Fruit fly (Drosophila melanogaster) whole organism, embryonic: ENCODE measurements around the gene Miga.

ENCODE experiments used
- B-H1 ChIP-seq: fragments of 200-800 bp; sonication (Bioruptor generic); IDR thresholded peaks from 3 replicates; pipeline ENCODE4 v1.3.6; 2022; ENCODE audit warnings: missing biosample characterization, missing genetic modification characterization
- BtbVII ChIP-seq: fragments of 200-800 bp; sonication (Bioruptor generic); optimal IDR thresholded peaks from 3 replicates; lab custom pipeline; 2017; ENCODE audit warnings: missing biosample characterization, mild to moderate bottlenecking, missing genetic modification characterization
- CG10565 ChIP-seq: fragments of 200-800 bp; sonication (Bioruptor generic); optimal IDR thresholded peaks from 3 replicates; lab custom pipeline; 2016; ENCODE audit warnings: missing biosample characterization, mild to moderate bottlenecking, missing genetic modification characterization
- CG11723 ChIP-seq: fragments of 200-800 bp; sonication (Bioruptor generic); optimal IDR thresholded peaks from 2 replicates; lab custom pipeline; 2017; ENCODE audit warnings: missing biosample characterization, mild to moderate bottlenecking, missing genetic modification characterization
- CG14050 ChIP-seq: fragments of 200-800 bp; sonication (Bioruptor generic); IDR thresholded peaks from 3 replicates; pipeline ENCODE4 v1.3.6; 2022; ENCODE audit warnings: missing biosample characterization, missing genetic modification characterization
- CG14710 ChIP-seq: fragments of 200-800 bp; sonication (Bioruptor generic); optimal IDR thresholded peaks from 3 replicates; lab custom pipeline; 2019; ENCODE audit warnings: missing biosample characterization, mild to moderate bottlenecking, missing genetic modification characterization, moderate library complexity
- CG15269 ChIP-seq: fragments of 200-800 bp; sonication (Bioruptor generic); optimal IDR thresholded peaks from 2 replicates; lab custom pipeline; 2018; ENCODE audit warnings: missing biosample characterization, mild to moderate bottlenecking, missing genetic modification characterization, moderate library complexity
- CG15514 ChIP-seq: fragments of 200-800 bp; sonication (Bioruptor generic); optimal IDR thresholded peaks from 3 replicates; lab custom pipeline; 2017; ENCODE audit warnings: missing biosample characterization, missing genetic modification characterization, mild to moderate bottlenecking, moderate library complexity, missing genetic modification reagents
- CG2116 ChIP-seq: fragments of 200-800 bp; sonication (Bioruptor generic); optimal IDR thresholded peaks from 3 replicates; lab custom pipeline; 2018; ENCODE audit warnings: missing biosample characterization, mild to moderate bottlenecking, missing genetic modification characterization
- CG2129 ChIP-seq: fragments of 200-800 bp; sonication (Bioruptor generic); IDR thresholded peaks from 2 replicates; pipeline ENCODE4 v1.3.6; 2022; ENCODE audit warnings: missing biosample characterization, missing genetic modification characterization; ENCODE audit not compliant: partially characterized antibody
- CG2712 ChIP-seq: fragments of 200-800 bp; optimal IDR thresholded peaks from 3 replicates; lab custom pipeline; 2019; ENCODE audit warnings: missing biosample characterization, mild to moderate bottlenecking, missing genetic modification characterization, moderate library complexity
- CG30431 ChIP-seq: fragments of 200-800 bp; sonication (Bioruptor generic); optimal IDR thresholded peaks from 2 replicates; lab custom pipeline; 2017; ENCODE audit warnings: missing biosample characterization, missing genetic modification characterization
- CG4820 ChIP-seq: fragments of 200-800 bp; sonication (Bioruptor generic); optimal IDR thresholded peaks from 3 replicates; lab custom pipeline; 2016; ENCODE audit warnings: missing biosample characterization, missing genetic modification characterization
- CG5245 ChIP-seq: fragments of 200-800 bp; sonication (Bioruptor generic); optimal IDR thresholded peaks from 3 replicates; lab custom pipeline; 2016; ENCODE audit warnings: missing biosample characterization, missing genetic modification characterization
- CG5953 ChIP-seq: fragments of 200-800 bp; sonication (Bioruptor generic); IDR thresholded peaks from 2 replicates; pipeline ENCODE4 v1.3.6; 2022; ENCODE audit warnings: missing biosample characterization, missing genetic modification characterization
- CG6683 ChIP-seq: fragments of 200-800 bp; sonication (Bioruptor generic); optimal IDR thresholded peaks from 2 replicates; lab custom pipeline; 2017; ENCODE audit warnings: missing biosample characterization, mild to moderate bottlenecking, missing genetic modification characterization, missing genetic modification reagents
- CG7556 ChIP-seq: fragments of 200-800 bp; sonication (Bioruptor generic); optimal IDR thresholded peaks from 2 replicates; lab custom pipeline; 2017; ENCODE audit warnings: missing biosample characterization, mild to moderate bottlenecking, missing genetic modification characterization
- CG8089 ChIP-seq: fragments of 200-800 bp; sonication (Bioruptor generic); optimal IDR thresholded peaks from 3 replicates; lab custom pipeline; 2016; ENCODE audit warnings: missing biosample characterization, missing genetic modification characterization
- CG8281 ChIP-seq: fragments of 200-800 bp; sonication (Bioruptor generic); optimal IDR thresholded peaks from 2 replicates; lab custom pipeline; 2018; ENCODE audit warnings: missing biosample characterization, mild to moderate bottlenecking, missing genetic modification characterization, moderate library complexity
- CG8765 ChIP-seq: fragments of 200-800 bp; sonication (Bioruptor generic); IDR thresholded peaks from 2 replicates; pipeline ENCODE4 v1.3.6; 2022; ENCODE audit warnings: missing biosample characterization, missing genetic modification characterization
- Dbx ChIP-seq: fragments of 200-800 bp; sonication (Bioruptor generic); IDR thresholded peaks from 3 replicates; pipeline ENCODE4 v1.3.6; 2022; ENCODE audit warnings: missing biosample characterization, missing genetic modification characterization
- E2f2 ChIP-seq: fragments of 200-800 bp; sonication (Bioruptor generic); IDR thresholded peaks from 2 replicates; pipeline ENCODE4 v1.3.6; 2022; ENCODE audit warnings: missing biosample characterization, missing genetic modification characterization
- Gug ChIP-seq: fragments of 200-800 bp; sonication (Bioruptor generic); IDR thresholded peaks from 4 replicates; pipeline ENCODE4 v1.3.6; 2022; ENCODE audit warnings: missing biosample characterization, missing genetic modification characterization
- HLHmδ ChIP-seq: fragments of 200-800 bp; sonication (Bioruptor generic); optimal IDR thresholded peaks from 2 replicates; lab custom pipeline; 2018; ENCODE audit warnings: missing biosample characterization, mild to moderate bottlenecking, missing genetic modification characterization, moderate library complexity
- Hr51 ChIP-seq, 2 experiments: fragments of 200-800 bp; sonication (Bioruptor generic); optimal IDR thresholded peaks; 2 replicates in 1 of 2; 3 replicates in 1 of 2; lab custom pipeline; 2016 to 2018; ENCODE audit warnings: missing biosample characterization in 2 of 2, missing genetic modification characterization in 2 of 2, mild to moderate bottlenecking in 1 of 2, moderate library complexity in 1 of 2
- Kr ChIP-seq: fragments of 200-800 bp; sonication (Bioruptor generic); optimal IDR thresholded peaks from 2 replicates; lab custom pipeline; 2017; ENCODE audit warnings: missing biosample characterization, mild to moderate bottlenecking, missing genetic modification characterization
- MBD-R2 ChIP-seq: fragments of 200-800 bp; sonication (Bioruptor generic); IDR thresholded peaks from 2 replicates; pipeline ENCODE4 v1.3.6; 2022; ENCODE audit warnings: missing biosample characterization, missing genetic modification characterization
- MTF-1 ChIP-seq: fragments of 200-800 bp; sonication (Bioruptor generic); optimal IDR thresholded peaks from 2 replicates; lab custom pipeline; 2018; ENCODE audit warnings: missing biosample characterization, mild to moderate bottlenecking, missing genetic modification characterization, borderline replicate concordance
- Stat92E ChIP-seq, 3 experiments: fragments of >200 bp in 2 of 3; fragments of 200-800 bp in 1 of 3; sonication (Bioruptor generic) in 1 of 3; optimal IDR thresholded peaks; 2 replicates each; lab custom pipeline; 2017 to 2019; ENCODE audit warnings: missing biosample characterization in 3 of 3, missing genetic modification characterization in 3 of 3, mild to moderate bottlenecking in 1 of 3, moderate library complexity in 1 of 3
- Xbp1 ChIP-seq: fragments of 200-800 bp; sonication (Bioruptor generic); optimal IDR thresholded peaks from 3 replicates; lab custom pipeline; 2016; ENCODE audit warnings: missing biosample characterization, mild to moderate bottlenecking, missing genetic modification characterization
- chif ChIP-seq, 2 experiments: fragments of 200-800 bp; sonication (Bioruptor generic); optimal IDR thresholded peaks; 3 replicates each; lab custom pipeline; 2016; ENCODE audit warnings: missing biosample characterization in 2 of 2, missing genetic modification characterization in 2 of 2
- en ChIP-seq: fragments of 200-800 bp; sonication (Bioruptor generic); optimal IDR thresholded peaks from 2 replicates; lab custom pipeline; 2016; ENCODE audit warnings: missing biosample characterization, missing genetic modification characterization
- gcm2 ChIP-seq: fragments of 200-800 bp; sonication (Bioruptor generic); optimal IDR thresholded peaks from 2 replicates; lab custom pipeline; 2016; ENCODE audit warnings: missing biosample characterization, missing genetic modification characterization
- grau ChIP-seq: fragments of 200-800 bp; optimal IDR thresholded peaks from 3 replicates; lab custom pipeline; 2019; ENCODE audit warnings: missing biosample characterization, mild to moderate bottlenecking, missing genetic modification characterization, moderate library complexity
- insv ChIP-seq, 2 experiments: fragments of 200-800 bp; sonication (Bioruptor generic); optimal IDR thresholded peaks; 3 replicates each; lab custom pipeline; 2016 to 2018; ENCODE audit warnings: missing biosample characterization in 2 of 2, missing genetic modification characterization in 2 of 2
- kah ChIP-seq: fragments of 200-800 bp; sonication (Bioruptor generic); optimal IDR thresholded peaks from 2 replicates; lab custom pipeline; 2018; ENCODE audit warnings: missing biosample characterization, mild to moderate bottlenecking, missing genetic modification characterization
- lilli ChIP-seq: fragments of 200-800 bp; sonication (Bioruptor generic); optimal IDR thresholded peaks from 3 replicates; lab custom pipeline; 2016; ENCODE audit warnings: missing biosample characterization, missing genetic modification characterization
- mam ChIP-seq: fragments of 200-800 bp; sonication (Bioruptor generic); optimal IDR thresholded peaks from 3 replicates; lab custom pipeline; 2016; ENCODE audit warnings: missing biosample characterization, missing genetic modification characterization
- mld ChIP-seq: fragments of 200-800 bp; sonication (Bioruptor generic); IDR thresholded peaks from 3 replicates; pipeline ENCODE4 v1.3.6; 2022; ENCODE audit warnings: missing biosample characterization, missing genetic modification characterization; ENCODE audit not compliant: partially characterized antibody
- nau ChIP-seq: fragments of 200-800 bp; sonication (Bioruptor generic); optimal IDR thresholded peaks from 3 replicates; lab custom pipeline; 2017; ENCODE audit warnings: missing biosample characterization, mild to moderate bottlenecking, missing genetic modification characterization, missing genetic modification reagents
- nom ChIP-seq: fragments of 200-800 bp; sonication (Bioruptor generic); optimal IDR thresholded peaks from 2 replicates; lab custom pipeline; 2017; ENCODE audit warnings: missing biosample characterization, missing genetic modification characterization, mild to moderate bottlenecking, moderate library complexity, missing genetic modification reagents
- rib ChIP-seq: fragments of 200-800 bp; sonication (Bioruptor generic); IDR thresholded peaks from 2 replicates; pipeline ENCODE4 v1.3.6; 2022; ENCODE audit warnings: missing biosample characterization, missing genetic modification characterization
- so ChIP-seq: fragments of 200-800 bp; sonication (Bioruptor generic); IDR thresholded peaks from 3 replicates; pipeline ENCODE4 v1.3.6; 2022; ENCODE audit warnings: missing biosample characterization, missing genetic modification characterization
- sqz ChIP-seq: fragments of 200-800 bp; sonication (Bioruptor generic); optimal IDR thresholded peaks from 3 replicates; lab custom pipeline; 2018; ENCODE audit warnings: missing biosample characterization, mild to moderate bottlenecking, missing genetic modification characterization
- ssp ChIP-seq: fragments of 200-800 bp; sonication (Bioruptor generic); IDR thresholded peaks from 2 replicates; pipeline ENCODE4 v1.3.6; 2022; ENCODE audit warnings: missing biosample characterization, missing genetic modification characterization
- tll ChIP-seq, 2 experiments: fragments of 200-800 bp in 1 of 2; fragments of >200 bp in 1 of 2; sonication (Bioruptor generic) in 1 of 2; optimal IDR thresholded peaks; 2 replicates each; lab custom pipeline; 2017 to 2019; ENCODE audit warnings: missing biosample characterization in 2 of 2, missing genetic modification characterization in 2 of 2, mild to moderate bottlenecking in 1 of 2, moderate library complexity in 1 of 2
- trem ChIP-seq: fragments of 200-800 bp; optimal IDR thresholded peaks from 3 replicates; lab custom pipeline; 2019; ENCODE audit warnings: missing biosample characterization, mild to moderate bottlenecking, missing genetic modification characterization, moderate library complexity
- unc-4 ChIP-seq: fragments of 200-800 bp; sonication (Bioruptor generic); IDR thresholded peaks from 2 replicates; pipeline ENCODE4 v1.3.6; 2022; ENCODE audit warnings: missing biosample characterization, missing genetic modification characterization; ENCODE audit not compliant: partially characterized antibody
- yki ChIP-seq: fragments of >200 bp; optimal IDR thresholded peaks from 3 replicates; lab custom pipeline; 2018
- zen2 ChIP-seq: fragments of 200-800 bp; sonication (Bioruptor generic); IDR thresholded peaks from 3 replicates; pipeline ENCODE4 v1.3.6; 2022; ENCODE audit warnings: missing biosample characterization, missing genetic modification characterization; ENCODE audit not compliant: partially characterized antibody

The Miga gene

dm6 chrX:8461147-8461546, 23.5 kb upstream of the Miga start, which contains the start of gene Es2 (continued):
- TF ChIP-seq insv (GFP tag; optimal IDR thresholded peaks at IDR 0.05; lab: Kevin White, UChicago) (no peak), BtbVII (no peak), CG15514 (GFP tag; lab: Kevin White, UChicago) (no peak), CG14710 (peak; percentile 67), sqz (GFP tag; lab: Kevin White, UChicago) (peak; percentile 39), HLHmδ (no peak), CG11723 (no peak), CG6683 (GFP tag; lab: Kevin White, UChicago) (no peak), CG2129 (no peak), gcm2 (GFP tag; lab: Kevin White, UChicago) (no peak), CG2116 (peak; percentile 39), trem (tag; lab: Kevin White, UChicago) (peak; percentile 39), so (GFP tag; lab: Robert Waterston, UW) (0 out of 3 replicates have a peak, but pooled peaks have one; percentile 20), Kr (no peak), B-H1 (no peak), CG8765 (GFP tag; lab: Robert Waterston, UW) (no peak), CG4820 (GFP tag; lab: Kevin White, UChicago) (no peak), Stat92E (GFP tag; optimal IDR thresholded peaks at IDR 0.05; lab: Kevin White, UChicago) (no peak), Gug (no peak), E2f2 (GFP tag; lab: Robert Waterston, UW) (peak; percentile 90), zen2 (GFP tag; lab: Robert Waterston, UW) (no peak), mam (GFP tag; lab: Kevin White, UChicago) (no peak), CG14050 (GFP tag; lab: Robert Waterston, UW) (no peak), MBD-R2 (GFP tag; lab: Robert Waterston, UW) (peak; percentile 36; the same call in 1 of the 2 replicates), CG10565 (GFP tag; lab: Kevin White, UChicago) (no peak), unc-4 (0 out of 2 replicates have a peak, but pooled peaks have one; percentile 26), rib (GFP tag; lab: Robert Waterston, UW) (no peak), CG30431 (GFP tag; lab: Kevin White, UChicago) (no peak), mld (GFP tag; lab: Robert Waterston, UW) (no peak), nau (no peak), Dbx (GFP tag; lab: Robert Waterston, UW) (no peak), Hr51 (GFP tag; optimal IDR thresholded peaks at IDR 0.05; lab: Kevin White, UChicago) (no peak), lilli (GFP tag; lab: Kevin White, UChicago) (no peak), en (GFP tag; lab: Kevin White, UChicago) (no peak), CG2712 (tag; lab: Kevin White, UChicago) (no peak), CG8281 (tag; lab: Kevin White, UChicago) (no peak), CG5953 (GFP tag; lab: Robert Waterston, UW) (no peak), yki (lab: Kevin White, UChicago) (no peak), CG8089 (GFP tag; lab: Kevin White, UChicago) (no peak), CG15269 (tag; lab: Kevin White, UChicago) (no peak), tll (GFP tag; optimal IDR thresholded peaks at IDR 0.05; lab: Kevin White, UChicago) (no peak), ssp (no peak), kah (GFP tag; lab: Kevin White, UChicago) (no peak), Xbp1 (GFP tag; lab: Kevin White, UChicago) (no peak), grau (no peak), chif (GFP tag; optimal IDR thresholded peaks at IDR 0.05; lab: Kevin White, UChicago) (no peak), CG5245 (GFP tag; lab: Kevin White, UChicago) (no peak), nom (GFP tag; lab: Kevin White, UChicago) (no peak), CG7556 (GFP tag; lab: Kevin White, UChicago) (no peak), MTF-1 (GFP tag; lab: Kevin White, UChicago) (no peak)
